Worm (Caenorhabditis elegans) whole organism, late embryonic: ENCODE results near the gene prp-3.

Experiments used
- C08G9.2 ChIP-seq: sonication (generic microtip); optimal IDR thresholded peaks from 2 replicates; lab custom pipeline; 2016; ENCODE audit warnings: mild to moderate bottlenecking, missing genetic modification characterization, moderate library complexity, missing compliant biosample characterization
- C38D4.7 ChIP-seq: fragments of 200-800 bp; sonication (Bioruptor generic); optimal IDR thresholded peaks from 2 replicates; lab custom pipeline; 2018; ENCODE audit warnings: mild to moderate bottlenecking, missing genetic modification characterization, moderate library complexity, missing compliant biosample characterization
- K02D7.2 ChIP-seq: sonication (generic microtip); optimal IDR thresholded peaks from 2 replicates; lab custom pipeline; 2017; ENCODE audit warnings: mild to moderate bottlenecking, missing genetic modification characterization, missing compliant biosample characterization
- T23F11.4 ChIP-seq: fragments of 200-800 bp; sonication (Bioruptor generic); optimal IDR thresholded peaks from 2 replicates; lab custom pipeline; 2018; ENCODE audit warnings: mild to moderate bottlenecking, missing genetic modification characterization, missing compliant biosample characterization
- ahr-1 ChIP-seq: sonication (generic microtip); optimal IDR thresholded peaks from 2 replicates; lab custom pipeline; 2016; ENCODE audit warnings: missing genetic modification characterization, missing compliant biosample characterization
- ceh-18 ChIP-seq: sonication (generic microtip); optimal IDR thresholded peaks from 2 replicates; lab custom pipeline; 2016; ENCODE audit warnings: missing genetic modification characterization, missing compliant biosample characterization
- ceh-19 ChIP-seq: fragments of 200-800 bp; sonication (Bioruptor generic); optimal IDR thresholded peaks from 2 replicates; lab custom pipeline; 2018; ENCODE audit warnings: mild to moderate bottlenecking, missing genetic modification characterization, missing compliant biosample characterization
- ceh-2 ChIP-seq: sonication (generic microtip); optimal IDR thresholded peaks from 2 replicates; lab custom pipeline; 2016; ENCODE audit warnings: missing genotype, missing genetic modification characterization, missing compliant biosample characterization
- ceh-22 ChIP-seq: sonication (generic microtip); optimal IDR thresholded peaks from 2 replicates; lab custom pipeline; 2017; ENCODE audit warnings: missing biosample characterization, missing genetic modification characterization
- ceh-30 ChIP-seq: fragments of 150-350 bp; optimal IDR thresholded peaks from 2 replicates; lab custom pipeline; 2014; ENCODE audit warnings: missing biosample characterization, missing genetic modification characterization
- ceh-34 ChIP-seq: sonication (generic microtip); optimal IDR thresholded peaks from 2 replicates; lab custom pipeline; 2016; ENCODE audit warnings: mild to moderate bottlenecking, missing genetic modification characterization, missing compliant biosample characterization
- ceh-45 ChIP-seq: fragments of 200-800 bp; sonication (Bioruptor generic); IDR thresholded peaks from 2 replicates; pipeline ENCODE4 v1.3.6; 2022; ENCODE audit warnings: missing genetic modification reagents, missing genetic modification characterization, missing compliant biosample characterization
- ceh-48 ChIP-seq: sonication (generic microtip); optimal IDR thresholded peaks from 2 replicates; lab custom pipeline; 2016; ENCODE audit warnings: missing genetic modification characterization, inconsistent platforms, missing compliant biosample characterization
- ceh-6 ChIP-seq: fragments of 200-800 bp; sonication (Bioruptor generic); optimal IDR thresholded peaks from 2 replicates; lab custom pipeline; 2018; ENCODE audit warnings: mild to moderate bottlenecking, missing genetic modification characterization, missing compliant biosample characterization
- ceh-9 ChIP-seq: sonication (generic microtip); optimal IDR thresholded peaks from 2 replicates; lab custom pipeline; 2016; ENCODE audit warnings: mild to moderate bottlenecking, missing genetic modification characterization, inconsistent platforms, missing compliant biosample characterization
- che-1 ChIP-seq: sonication (generic microtip); optimal IDR thresholded peaks from 2 replicates; lab custom pipeline; 2016; ENCODE audit warnings: mild to moderate bottlenecking, missing genetic modification characterization, missing compliant biosample characterization
- dve-1 ChIP-seq: sonication (generic microtip); optimal IDR thresholded peaks from 2 replicates; lab custom pipeline; 2017; ENCODE audit warnings: antibody characterized with exemption, mild to moderate bottlenecking, missing genetic modification characterization, missing compliant biosample characterization
- elt-2 ChIP-seq: sonication (generic microtip); optimal IDR thresholded peaks from 2 replicates; lab custom pipeline; 2016; ENCODE audit warnings: missing genetic modification reagents, missing genetic modification characterization, missing compliant biosample characterization
- ets-4 ChIP-seq: sonication (generic microtip); optimal IDR thresholded peaks from 2 replicates; lab custom pipeline; 2016; ENCODE audit warnings: missing genetic modification characterization, missing compliant biosample characterization
- eyg-1 ChIP-seq: sonication (generic microtip); optimal IDR thresholded peaks from 2 replicates; lab custom pipeline; 2016; ENCODE audit warnings: missing genotype, missing genetic modification characterization, missing compliant biosample characterization
- fkh-10 ChIP-seq: fragments of 150-350 bp; optimal IDR thresholded peaks from 2 replicates; lab custom pipeline; 2014; ENCODE audit warnings: missing biosample characterization, missing genetic modification reagents, missing genetic modification characterization
- fkh-6 ChIP-seq: sonication (generic microtip); optimal IDR thresholded peaks from 2 replicates; lab custom pipeline; 2016; ENCODE audit warnings: missing genetic modification characterization, missing compliant biosample characterization
- gmeb-2 ChIP-seq: sonication (generic microtip); optimal IDR thresholded peaks from 2 replicates; lab custom pipeline; 2016; ENCODE audit warnings: missing genetic modification characterization, inconsistent platforms, missing compliant biosample characterization
- hlh-13 ChIP-seq: fragments of 200-800 bp; sonication (Bioruptor generic); optimal IDR thresholded peaks from 2 replicates; lab custom pipeline; 2018; ENCODE audit warnings: mild to moderate bottlenecking, missing genetic modification characterization, missing compliant biosample characterization
- hlh-15 ChIP-seq: sonication (generic microtip); optimal IDR thresholded peaks from 2 replicates; lab custom pipeline; 2016; ENCODE audit warnings: missing genetic modification characterization, missing compliant biosample characterization
- hlh-30 ChIP-seq: sonication (generic microtip); optimal IDR thresholded peaks from 2 replicates; lab custom pipeline; 2017; ENCODE audit warnings: antibody characterized with exemption, missing genetic modification characterization, missing compliant biosample characterization; ENCODE audit not compliant: insufficient read depth
- hlh-6 ChIP-seq: sonication (generic microtip); optimal IDR thresholded peaks from 2 replicates; lab custom pipeline; 2016; ENCODE audit warnings: missing genotype, missing genetic modification characterization, missing compliant biosample characterization
- lim-6 ChIP-seq: sonication (generic microtip); optimal IDR thresholded peaks from 2 replicates; lab custom pipeline; 2016; ENCODE audit warnings: missing genetic modification characterization, missing compliant biosample characterization
- madf-2 ChIP-seq: sonication (generic microtip); optimal IDR thresholded peaks from 2 replicates; lab custom pipeline; 2017; ENCODE audit warnings: missing genetic modification characterization, missing compliant biosample characterization
- mec-3 ChIP-seq: sonication (generic microtip); optimal IDR thresholded peaks from 2 replicates; lab custom pipeline; 2016; ENCODE audit warnings: borderline replicate concordance, missing genetic modification characterization, missing compliant biosample characterization
- nfya-1 ChIP-seq: sonication (generic microtip); optimal IDR thresholded peaks from 2 replicates; lab custom pipeline; 2017; ENCODE audit warnings: missing genetic modification characterization, mild to moderate bottlenecking, missing compliant biosample characterization, antibody characterized with exemption, moderate library complexity
- nhr-232 ChIP-seq: sonication (generic microtip); optimal IDR thresholded peaks from 2 replicates; lab custom pipeline; 2016; ENCODE audit warnings: missing genetic modification characterization, missing compliant biosample characterization
- npax-4 ChIP-seq: sonication (generic microtip); optimal IDR thresholded peaks from 2 replicates; lab custom pipeline; 2016; ENCODE audit warnings: missing genetic modification characterization, missing compliant biosample characterization
- pax-1 ChIP-seq: fragments of 150-350 bp; optimal IDR thresholded peaks from 2 replicates; lab custom pipeline; 2014; ENCODE audit warnings: missing biosample characterization, missing genetic modification characterization
- pha-2 ChIP-seq: sonication (generic microtip); optimal IDR thresholded peaks from 2 replicates; lab custom pipeline; 2017; ENCODE audit warnings: mild to moderate bottlenecking, missing genetic modification characterization, missing compliant biosample characterization
- pqm-1 ChIP-seq: sonication (generic microtip); optimal IDR thresholded peaks from 2 replicates; lab custom pipeline; 2016; ENCODE audit warnings: missing genetic modification characterization, missing compliant biosample characterization
- pros-1 ChIP-seq: fragments of 150-350 bp; optimal IDR thresholded peaks from 2 replicates; lab custom pipeline; 2014; ENCODE audit warnings: missing biosample characterization, missing genetic modification reagents, missing genetic modification characterization
- ref-2 ChIP-seq: sonication (generic microtip); optimal IDR thresholded peaks from 2 replicates; lab custom pipeline; 2016; ENCODE audit warnings: missing genetic modification characterization, missing compliant biosample characterization
- sdc-2 ChIP-seq: sonication (generic microtip); optimal IDR thresholded peaks from 2 replicates; lab custom pipeline; 2016; ENCODE audit warnings: missing genotype, missing genetic modification characterization, missing compliant biosample characterization
- sox-2 ChIP-seq: fragments of 200-800 bp; sonication (Bioruptor generic); IDR thresholded peaks from 2 replicates; pipeline ENCODE4 v1.3.6; 2022; ENCODE audit warnings: missing genetic modification reagents, missing genetic modification characterization, missing compliant biosample characterization
- sox-4 ChIP-seq: sonication (generic microtip); optimal IDR thresholded peaks from 2 replicates; lab custom pipeline; 2017; ENCODE audit warnings: mild to moderate bottlenecking, missing genetic modification characterization, inconsistent platforms, missing compliant biosample characterization
- tbx-2 ChIP-seq: sonication (generic microtip); optimal IDR thresholded peaks from 2 replicates; lab custom pipeline; 2016; ENCODE audit warnings: missing genetic modification characterization, missing compliant biosample characterization
- tbx-7 ChIP-seq: sonication (generic microtip); optimal IDR thresholded peaks from 2 replicates; lab custom pipeline; 2016; ENCODE audit warnings: missing genotype, missing genetic modification characterization, missing compliant biosample characterization
- ttx-3 ChIP-seq: sonication (generic microtip); optimal IDR thresholded peaks from 2 replicates; lab custom pipeline; 2016; ENCODE audit warnings: missing genetic modification reagents, missing genetic modification characterization, missing compliant biosample characterization
- unc-3 ChIP-seq, 2 experiments: fragments of 200-800 bp in 1 of 2; sonication (Bioruptor generic) in 1 of 2; sonication (generic microtip) in 1 of 2; conservative IDR thresholded peaks in 1 of 2; optimal IDR thresholded peaks in 1 of 2; 2 replicates each; pipeline versions ENCODE4 v1.3.6 to Lab custom; 2016 to 2022; ENCODE audit warnings: missing compliant biosample characterization in 2 of 2, missing genetic modification characterization in 2 of 2, missing genetic modification reagents in 1 of 2
- unc-42 ChIP-seq: sonication (generic microtip); optimal IDR thresholded peaks from 2 replicates; lab custom pipeline; 2016; ENCODE audit warnings: missing genotype, missing genetic modification characterization, missing compliant biosample characterization
- zip-5 ChIP-seq: sonication (generic microtip); optimal IDR thresholded peaks from 2 replicates; lab custom pipeline; 2016; ENCODE audit warnings: missing genetic modification characterization, missing compliant biosample characterization
- ztf-16 ChIP-seq: sonication (generic microtip); optimal IDR thresholded peaks from 2 replicates; lab custom pipeline; 2017; ENCODE audit warnings: missing genetic modification characterization, missing compliant biosample characterization

Gene prp-3

ce11 chrIII:10462935-10463548 lies 35.3 kb upstream of the prp-3 start:
- TF ChIP-seq unc-42 (tag; lab: Kevin White, UChicago) (no peak), eyg-1 (tag; lab: Kevin White, UChicago) (no peak), che-1 (no peak), ceh-45 (GFP tag; lab: Robert Waterston, UW) (no peak), tbx-7 (tag; lab: Kevin White, UChicago) (no peak), pha-2 (tag; lab: Kevin White, UChicago) (no peak), ceh-34 (tag; lab: Kevin White, UChicago) (no peak), hlh-15 (tag; lab: Kevin White, UChicago) (no peak), ceh-48 (tag; lab: Kevin White, UChicago) (no peak), mec-3 (no peak), hlh-30 (tag; lab: Kevin White, UChicago) (no peak), ceh-2 (no peak), ceh-6 (no peak), nfya-1 (no peak), ahr-1 (tag; lab: Kevin White, UChicago) (no peak), sdc-2 (tag; lab: Kevin White, UChicago) (no peak)

ce11 chrIII:10461164-10461546 lies 33.4 kb upstream of the prp-3 start, which contains the start of gene atx-2:
Gene atx-2 (plus strand): TSS chrIII:10461389.
- peak; percentile 95 for TF ChIP-seq C08G9.2
- peak; percentile 74 for TF ChIP-seq hlh-30 (tag; lab: Kevin White, UChicago)
- TF ChIP-seq ceh-22 (tag; lab: Kevin White, UChicago) = peak; percentile 98
- TF ChIP-seq unc-42 (tag; lab: Kevin White, UChicago) = peak; percentile 84
- peak; percentile 87 for TF ChIP-seq hlh-13
- peak; percentile 86 for TF ChIP-seq ets-4 (tag; lab: Kevin White, UChicago)
- TF ChIP-seq fkh-6 (tag; lab: Kevin White, UChicago) = peak; percentile 95
- TF ChIP-seq T23F11.4 (GFP tag; lab: Kevin White, UChicago) = peak; percentile 97
- TF ChIP-seq ceh-19 (GFP tag; lab: Kevin White, UChicago) = peak; percentile 98
- peak; percentile 99 for TF ChIP-seq elt-2 (tag; lab: Kevin White, UChicago)
- TF ChIP-seq fkh-10 (GFP tag; lab: Kevin White, UChicago) = peak; percentile 93
- TF ChIP-seq ttx-3 (tag; lab: Kevin White, UChicago) = peak; percentile 98
- TF ChIP-seq ahr-1 (tag; lab: Kevin White, UChicago) = peak; percentile 99
- peak; percentile 93 for TF ChIP-seq che-1
- peak; percentile 22 for TF ChIP-seq pros-1
- TF ChIP-seq npax-4 (tag; lab: Kevin White, UChicago) = peak; percentile 89
- peak; percentile 98 for TF ChIP-seq eyg-1 (tag; lab: Kevin White, UChicago)
- TF ChIP-seq dve-1 = peak; percentile 78
- TF ChIP-seq hlh-6 = peak; percentile 98
- peak; percentile 94 for TF ChIP-seq ceh-18
- peak; percentile 96 for TF ChIP-seq mec-3
- peak; percentile 98 for TF ChIP-seq ceh-30 (tag; lab: Kevin White, UChicago)
- TF ChIP-seq pqm-1 = peak; percentile 92
- TF ChIP-seq unc-3 (GFP tag; conservative IDR thresholded peaks at IDR 0.05; lab: Robert Waterston, UW) = peak; percentile 98
- TF ChIP-seq unc-3 (tag; optimal IDR thresholded peaks at IDR 0.05; lab: Kevin White, UChicago) = peak; percentile 99
- peak; percentile 97 for TF ChIP-seq pha-2 (tag; lab: Kevin White, UChicago)
- peak; percentile 99 for TF ChIP-seq tbx-2 (tag; lab: Kevin White, UChicago)
- peak; percentile 98 for TF ChIP-seq nfya-1
- peak; percentile 96 for TF ChIP-seq madf-2 (tag; lab: Kevin White, UChicago)
- TF ChIP-seq ceh-9 (tag; lab: Kevin White, UChicago) = peak; percentile 87
- TF ChIP-seq K02D7.2 (tag; lab: Kevin White, UChicago) = peak; percentile 98
- TF ChIP-seq ztf-16 (tag; lab: Kevin White, UChicago) = peak; percentile 98
- TF ChIP-seq sox-2 = peak; percentile 94
- peak; percentile 98 for TF ChIP-seq lim-6 (tag; lab: Kevin White, UChicago)
- TF ChIP-seq sox-4 (tag; lab: Kevin White, UChicago) = peak; percentile 99
- peak; percentile 96 for TF ChIP-seq nhr-232 (tag; lab: Kevin White, UChicago)
- TF ChIP-seq zip-5 (tag; lab: Kevin White, UChicago) = peak; percentile 95
- no peak for TF ChIP-seq pax-1 (tag; lab: Kevin White, UChicago)
- peak; percentile 99 for TF ChIP-seq ref-2 (tag; lab: Kevin White, UChicago)
- TF ChIP-seq ceh-6 = peak; percentile 97
- TF ChIP-seq gmeb-2 (tag; lab: Kevin White, UChicago) = peak; percentile 98
- peak; percentile 89 for TF ChIP-seq sdc-2 (tag; lab: Kevin White, UChicago)
- TF ChIP-seq C38D4.7 (GFP tag; lab: Kevin White, UChicago) = peak; percentile 95
- peak; percentile 96 for TF ChIP-seq hlh-15 (tag; lab: Kevin White, UChicago)
